Fruit fly (Drosophila melanogaster): ENCODE measurements around the gene ZC3H3.

ZC3H3 gene

DNA sequence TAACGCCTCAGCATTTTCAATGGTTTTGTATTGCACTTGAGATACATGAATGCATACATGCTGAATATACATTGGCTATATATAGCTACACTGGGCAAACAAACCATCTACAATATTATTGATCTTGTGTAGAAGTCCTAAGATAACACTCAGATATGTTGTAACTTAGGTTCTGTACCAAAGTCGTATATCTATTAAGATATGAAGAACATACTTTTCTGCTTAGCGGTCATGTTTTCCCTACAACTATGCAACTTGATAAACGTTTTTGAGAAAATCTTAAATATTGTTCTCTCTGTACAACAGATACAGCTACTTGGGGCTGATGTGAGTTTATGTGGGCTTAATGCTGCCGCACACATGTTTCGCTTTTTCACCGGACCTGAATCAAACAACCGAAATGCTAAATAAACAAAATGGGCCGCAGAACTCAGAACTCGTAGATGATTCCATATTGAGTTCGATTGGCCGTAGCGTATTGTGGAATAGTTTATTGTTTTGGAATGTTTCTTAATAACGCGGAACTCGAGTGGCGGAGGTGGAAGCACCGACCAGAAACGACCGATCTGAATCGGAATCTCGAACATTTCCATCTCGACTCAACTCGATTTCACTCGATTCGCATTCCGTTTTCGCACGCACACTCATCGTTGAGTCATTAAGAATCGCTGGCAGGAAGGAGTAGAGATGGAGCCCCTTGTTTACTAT lies 39.8 kb upstream of the ZC3H3 start (continued):
- TF ChIP-seq inv (GFP tag; IDR thresholded peaks at IDR 0.05; ENCODE audit: partially characterized antibody), result no peak
- TF ChIP-seq disco-r (GFP tag; optimal IDR thresholded peaks at IDR 0.05), result peak; percentile 24
- peak; percentile 18 for TF ChIP-seq salm (tag; optimal IDR thresholded peaks at IDR 0.05)
- TF ChIP-seq CG10979 (tag; optimal IDR thresholded peaks at IDR 0.05), result peak; percentile 71
- TF ChIP-seq NC2β (GFP tag; optimal IDR thresholded peaks at IDR 0.05), result no peak
- no peak for TF ChIP-seq insv (GFP tag; optimal IDR thresholded peaks at IDR 0.05)
- peak; percentile 70 for TF ChIP-seq ATbp (GFP tag; optimal IDR thresholded peaks at IDR 0.05)
- peak; percentile 62 for TF ChIP-seq gcm (GFP tag; optimal IDR thresholded peaks at IDR 0.05)
- peak; percentile 9 for TF ChIP-seq jumu (GFP tag; optimal IDR thresholded peaks at IDR 0.05)
- TF ChIP-seq D (optimal IDR thresholded peaks at IDR 0.05), result no peak
- peak; percentile 56 for TF ChIP-seq D (GFP tag; optimal IDR thresholded peaks at IDR 0.05)
- TF ChIP-seq z (GFP tag; IDR thresholded peaks at IDR 0.05), result peak; percentile 74; the same call in 2 of the 3 replicates
- peak; percentile 31 for TF ChIP-seq mam (GFP tag; optimal IDR thresholded peaks at IDR 0.05)
- TF ChIP-seq CG5245 (GFP tag; optimal IDR thresholded peaks at IDR 0.05), result peak; percentile 14
- no peak for TF ChIP-seq CG16779 (GFP tag; IDR thresholded peaks at IDR 0.05)
- peak in 1 of 2 experiments; percentile 64 for TF ChIP-seq Eip74EF (GFP tag; optimal IDR thresholded peaks at IDR 0.05)
- TF ChIP-seq CG4404 (GFP tag; IDR thresholded peaks at IDR 0.05), result no peak
- TF ChIP-seq CG4707 (GFP tag; optimal IDR thresholded peaks at IDR 0.05), result peak; percentile 51
- TF ChIP-seq bcd (GFP tag; optimal IDR thresholded peaks at IDR 0.05), result peak; percentile 8
- no peak for TF ChIP-seq sug (tag; optimal IDR thresholded peaks at IDR 0.05)
- peak; percentile 22 for TF ChIP-seq fd64A (GFP tag; optimal IDR thresholded peaks at IDR 0.05)
- no peak for TF ChIP-seq CG6683 (GFP tag; optimal IDR thresholded peaks at IDR 0.05)
- peak; percentile 60 for TF ChIP-seq gsb-n (tag; optimal IDR thresholded peaks at IDR 0.05)
- TF ChIP-seq CG33557 (GFP tag; optimal IDR thresholded peaks at IDR 0.05), result peak; percentile 64
- TF ChIP-seq CG3163 (GFP tag; optimal IDR thresholded peaks at IDR 0.05), result peak; percentile 8
- peak; percentile 68; the same call in 1 of the 3 replicates for TF ChIP-seq ci (GFP tag; IDR thresholded peaks at IDR 0.05)
- no peak for TF ChIP-seq HmgD (GFP tag; optimal IDR thresholded peaks at IDR 0.05)
- TF ChIP-seq Dbx (GFP tag; IDR thresholded peaks at IDR 0.05), result 0 out of 3 replicates have a peak, but pooled peaks have one; percentile 19
- peak; percentile 24 for TF ChIP-seq tio (GFP tag; optimal IDR thresholded peaks at IDR 0.05)
- peak; percentile 59 for TF ChIP-seq Oli (tag; optimal IDR thresholded peaks at IDR 0.05)
- peak; percentile 61 for TF ChIP-seq CG18599 (GFP tag; optimal IDR thresholded peaks at IDR 0.05)
- no peak for TF ChIP-seq Kr (GFP tag; optimal IDR thresholded peaks at IDR 0.05)
- TF ChIP-seq Asciz (GFP tag; optimal IDR thresholded peaks at IDR 0.05), result peak; percentile 48
- peak; percentile 9 for TF ChIP-seq CG3281 (GFP tag; optimal IDR thresholded peaks at IDR 0.05)
- TF ChIP-seq CG18262 (tag; optimal IDR thresholded peaks at IDR 0.05), result peak; percentile 74
- TF ChIP-seq rib (GFP tag; IDR thresholded peaks at IDR 0.05), result no peak
- peak; percentile 31 for TF ChIP-seq Mes4 (GFP tag; optimal IDR thresholded peaks at IDR 0.05)
- TF ChIP-seq CG12769 (tag; optimal IDR thresholded peaks at IDR 0.05), result peak; percentile 29
- TF ChIP-seq CG18764 (GFP tag; optimal IDR thresholded peaks at IDR 0.05), result peak; percentile 35
- TF ChIP-seq otp (GFP tag; IDR thresholded peaks at IDR 0.05), result peak; percentile 54; the same call in 1 of the 3 replicates
- no peak for TF ChIP-seq CG15073 (GFP tag; optimal IDR thresholded peaks at IDR 0.05)
- TF ChIP-seq CG17568 (GFP tag; optimal IDR thresholded peaks at IDR 0.05), result peak; percentile 39
- TF ChIP-seq Ptx1 (GFP tag; IDR thresholded peaks at IDR 0.05), result peak; percentile 62
- peak; percentile 56 for TF ChIP-seq CG12391 (tag; optimal IDR thresholded peaks at IDR 0.05)
- TF ChIP-seq sqz (GFP tag; optimal IDR thresholded peaks at IDR 0.05), result peak; percentile 2
- TF ChIP-seq al (GFP tag; IDR thresholded peaks at IDR 0.05), result 0 out of 2 replicates have a peak, but pooled peaks have one; percentile 13
- TF ChIP-seq HLHmδ (GFP tag; optimal IDR thresholded peaks at IDR 0.05), result no peak
- no peak for TF ChIP-seq psq (GFP tag; optimal IDR thresholded peaks at IDR 0.05)
- peak; percentile 50 for TF ChIP-seq org-1 (GFP tag; optimal IDR thresholded peaks at IDR 0.05)
